Fruit fly (Drosophila melanogaster) S2 (cell line): ENCODE measurements around the gene Uxs.

Experiments
- CG8478 ChIP-seq: fragments of >200 bp; optimal IDR thresholded peaks from 2 replicates; lab custom pipeline; 2018
- CTCF ChIP-seq, 2 experiments: fragments of >200 bp; optimal IDR thresholded peaks; 2 replicates each; lab custom pipeline; 2018

DNA sequence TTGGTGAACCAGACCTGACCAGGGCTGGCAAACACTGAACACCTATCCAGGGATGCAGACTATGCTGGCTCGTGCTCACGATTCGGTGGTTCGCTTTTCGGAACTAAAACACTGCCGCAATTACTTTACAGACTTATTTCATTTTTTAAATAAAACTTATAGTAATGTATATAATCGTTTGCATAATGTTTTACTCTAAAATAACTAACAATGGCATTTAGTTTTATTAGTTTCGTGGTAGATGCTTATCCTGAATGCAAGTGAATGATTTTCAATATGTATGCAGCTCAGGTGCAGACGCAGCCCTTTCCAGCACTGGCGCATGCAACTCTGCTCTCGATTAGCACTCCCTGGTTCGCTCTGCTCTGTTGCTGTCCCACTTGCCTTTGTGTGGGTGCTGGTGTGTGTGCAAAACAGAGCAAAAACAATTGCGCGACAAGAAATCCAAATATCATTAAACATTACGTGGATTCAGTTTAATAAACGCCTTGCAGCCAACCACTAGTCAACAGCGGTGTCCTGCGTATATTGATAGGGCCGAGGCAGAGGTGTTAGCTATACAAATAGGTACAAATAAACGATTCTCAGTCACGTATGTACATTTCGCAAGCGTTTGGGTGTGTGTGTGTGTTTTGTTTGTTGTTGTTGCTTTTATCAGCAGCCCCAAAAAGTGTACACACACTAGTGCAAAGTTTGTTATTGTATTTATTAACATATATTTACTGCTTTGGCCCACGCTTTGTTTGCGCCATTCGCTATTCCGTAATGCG lies 6.1 kb downstream of the Uxs start, which contains the start of the genes ERR and Atg18a:
- TF ChIP-seq CG8478 (lab: Kevin White, UChicago) (no peak), CTCF (optimal IDR thresholded peaks at IDR 0.05; lab: Kevin White, UChicago) (peak in 1 of 2 experiments; percentile 14)
